Worm (Caenorhabditis elegans): ENCODE results near the gene sri-18.

ce11 chrV:10222007-10222406 lies 38.4 kb downstream of the sri-18 start, which contains the start of gene C12D8.20:
- TF ChIP-seq lin-39 (tag; optimal IDR thresholded peaks at IDR 0.05) (no peak), ztf-11 (tag; optimal IDR thresholded peaks at IDR 0.05) (no peak), hlh-30 (tag; optimal IDR thresholded peaks at IDR 0.05; ENCODE audit: insufficient read depth) (no peak), Y48G9A.11 (GFP tag; IDR thresholded peaks at IDR 0.05) (no peak), mdl-1 (tag; optimal IDR thresholded peaks at IDR 0.05) (no peak), F37D6.2 (tag; optimal IDR thresholded peaks at IDR 0.05) (no peak)

Measured in whole organism, L4 larva.